Fruit fly (Drosophila melanogaster) whole organism, embryonic: Measurements from ENCODE around the gene CG9426.

ENCODE experiments used
- Asciz ChIP-seq: fragments of 200-800 bp; sonication (Bioruptor generic); optimal IDR thresholded peaks from 2 replicates; lab custom pipeline; 2017; ENCODE audit warnings: missing biosample characterization, mild to moderate bottlenecking, missing genetic modification characterization, missing genetic modification reagents
- Bgb ChIP-seq: fragments of 200-800 bp; sonication (Bioruptor generic); IDR thresholded peaks from 2 replicates; pipeline ENCODE4 v1.3.6; 2022; ENCODE audit warnings: missing biosample characterization, missing genetic modification characterization; ENCODE audit not compliant: partially characterized antibody
- Blimp-1 ChIP-seq: fragments of 200-800 bp; sonication (Bioruptor generic); optimal IDR thresholded peaks from 3 replicates; lab custom pipeline; 2018; ENCODE audit warnings: missing biosample characterization, missing genetic modification characterization, mild to moderate bottlenecking, moderate library complexity, missing genetic modification reagents
- Bteb2 ChIP-seq: fragments of 200-800 bp; sonication (Bioruptor generic); optimal IDR thresholded peaks from 2 replicates; lab custom pipeline; 2016; ENCODE audit warnings: missing biosample characterization, missing genetic modification characterization
- CG10147 ChIP-seq: fragments of 200-800 bp; sonication (Bioruptor generic); optimal IDR thresholded peaks from 2 replicates; lab custom pipeline; 2019; ENCODE audit warnings: missing biosample characterization, mild to moderate bottlenecking, missing genetic modification characterization, moderate library complexity
- CG11504 ChIP-seq: fragments of 200-800 bp; sonication (Bioruptor generic); optimal IDR thresholded peaks from 3 replicates; lab custom pipeline; 2019; ENCODE audit warnings: missing biosample characterization, mild to moderate bottlenecking, missing genetic modification characterization, moderate library complexity
- CG12942 ChIP-seq: fragments of 200-800 bp; sonication (Bioruptor generic); optimal IDR thresholded peaks from 3 replicates; lab custom pipeline; 2016; ENCODE audit warnings: missing biosample characterization, missing genetic modification characterization
- CG14014 ChIP-seq: fragments of 200-800 bp; sonication (Bioruptor generic); IDR thresholded peaks from 2 replicates; pipeline ENCODE4 v1.3.6; 2022; ENCODE audit warnings: missing biosample characterization, missing genetic modification characterization
- CG15601 ChIP-seq: fragments of 200-800 bp; sonication (Bioruptor generic); optimal IDR thresholded peaks from 3 replicates; lab custom pipeline; 2019; ENCODE audit warnings: missing biosample characterization, mild to moderate bottlenecking, missing genetic modification characterization, moderate library complexity
- CG17361 ChIP-seq: fragments of 200-800 bp; sonication (Bioruptor generic); IDR thresholded peaks from 3 replicates; pipeline ENCODE4 v1.3.6; 2022; ENCODE audit warnings: missing biosample characterization, missing genetic modification characterization
- CG17612 ChIP-seq: fragments of 200-800 bp; sonication (Bioruptor generic); IDR thresholded peaks from 2 replicates; pipeline ENCODE4 v1.3.6; 2022; ENCODE audit warnings: missing biosample characterization, missing genetic modification characterization
- CG17829 ChIP-seq: fragments of 200-800 bp; optimal IDR thresholded peaks from 2 replicates; lab custom pipeline; 2019; ENCODE audit warnings: missing biosample characterization, mild to moderate bottlenecking, missing genetic modification characterization, moderate library complexity
- CG18262 ChIP-seq: fragments of 200-800 bp; optimal IDR thresholded peaks from 3 replicates; lab custom pipeline; 2019; ENCODE audit warnings: missing biosample characterization, mild to moderate bottlenecking, missing genetic modification characterization, moderate library complexity
- CG2202 ChIP-seq: fragments of 200-800 bp; sonication (Bioruptor generic); optimal IDR thresholded peaks from 2 replicates; lab custom pipeline; 2018; ENCODE audit warnings: missing biosample characterization, mild to moderate bottlenecking, missing genetic modification characterization
- CG2889 ChIP-seq: fragments of 200-800 bp; sonication (Bioruptor generic); IDR thresholded peaks from 3 replicates; pipeline ENCODE4 v1.3.6; 2022; ENCODE audit warnings: missing biosample characterization, missing genetic modification characterization
- CG3163 ChIP-seq: fragments of 200-800 bp; sonication (Bioruptor generic); optimal IDR thresholded peaks from 3 replicates; lab custom pipeline; 2016; ENCODE audit warnings: missing biosample characterization, missing genetic modification characterization
- CG32772 ChIP-seq: fragments of 200-800 bp; sonication (Bioruptor generic); IDR thresholded peaks from 2 replicates; pipeline ENCODE4 v1.3.6; 2022; ENCODE audit warnings: missing biosample characterization, missing genetic modification characterization
- CG3281 ChIP-seq: fragments of 200-800 bp; sonication (Bioruptor generic); optimal IDR thresholded peaks from 3 replicates; lab custom pipeline; 2017; ENCODE audit warnings: missing biosample characterization, mild to moderate bottlenecking, missing genetic modification characterization
- CG33557 ChIP-seq: fragments of 200-800 bp; sonication (Bioruptor generic); optimal IDR thresholded peaks from 2 replicates; lab custom pipeline; 2019; ENCODE audit warnings: missing biosample characterization, mild to moderate bottlenecking, missing genetic modification characterization, moderate library complexity
- CG8944 ChIP-seq: fragments of 200-800 bp; sonication (Bioruptor generic); optimal IDR thresholded peaks from 3 replicates; lab custom pipeline; 2016; ENCODE audit warnings: missing biosample characterization, missing genetic modification characterization
- CG9609 ChIP-seq: fragments of 200-800 bp; sonication (Bioruptor generic); optimal IDR thresholded peaks from 3 replicates; lab custom pipeline; 2016; ENCODE audit warnings: missing biosample characterization, missing genetic modification characterization
- CG9876 ChIP-seq: fragments of 200-800 bp; sonication (Bioruptor generic); optimal IDR thresholded peaks from 2 replicates; lab custom pipeline; 2016; ENCODE audit warnings: missing biosample characterization, missing genetic modification characterization
- D19B ChIP-seq: fragments of 200-800 bp; sonication (Bioruptor generic); optimal IDR thresholded peaks from 2 replicates; lab custom pipeline; 2017; ENCODE audit warnings: missing biosample characterization, mild to moderate bottlenecking, missing genetic modification characterization
- Dref ChIP-seq: fragments of 200-800 bp; sonication (Bioruptor generic); IDR thresholded peaks from 2 replicates; pipeline ENCODE4 v1.3.6; 2022; ENCODE audit warnings: missing biosample characterization, missing genetic modification characterization
- Drgx ChIP-seq: fragments of 200-800 bp; sonication (Bioruptor generic); IDR thresholded peaks from 2 replicates; pipeline ENCODE4 v1.3.6; 2022; ENCODE audit warnings: missing biosample characterization, missing genetic modification characterization
- Gsc ChIP-seq: fragments of 200-800 bp; sonication (Bioruptor generic); IDR thresholded peaks from 2 replicates; pipeline ENCODE4 v1.3.6; 2022; ENCODE audit warnings: missing biosample characterization, missing genetic modification characterization
- Mes4 ChIP-seq: fragments of 200-800 bp; sonication (Bioruptor generic); optimal IDR thresholded peaks from 2 replicates; lab custom pipeline; 2016; ENCODE audit warnings: missing biosample characterization, missing genetic modification characterization
- Nf-YA ChIP-seq: fragments of 200-800 bp; sonication (Bioruptor generic); IDR thresholded peaks from 2 replicates; pipeline ENCODE4 v1.3.6; 2022; ENCODE audit warnings: missing biosample characterization, missing genetic modification characterization
- Ssrp ChIP-seq: fragments of 200-800 bp; sonication (Bioruptor generic); optimal IDR thresholded peaks from 2 replicates; lab custom pipeline; 2018; ENCODE audit warnings: missing biosample characterization, mild to moderate bottlenecking, missing genetic modification characterization, moderate library complexity
- abd-A ChIP-seq: fragments of 200-800 bp; sonication (Bioruptor generic); optimal IDR thresholded peaks from 3 replicates; lab custom pipeline; 2019; ENCODE audit warnings: missing biosample characterization, mild to moderate bottlenecking, missing genetic modification characterization, moderate library complexity
- cas ChIP-seq: fragments of 200-800 bp; sonication (Bioruptor generic); IDR thresholded peaks from 2 replicates; pipeline ENCODE4 v1.3.6; 2022; ENCODE audit warnings: missing biosample characterization, missing genetic modification characterization
- cg ChIP-seq: fragments of 200-800 bp; sonication (Bioruptor generic); optimal IDR thresholded peaks from 3 replicates; lab custom pipeline; 2019; ENCODE audit warnings: missing biosample characterization, mild to moderate bottlenecking, missing genetic modification characterization, moderate library complexity
- chif ChIP-seq, 2 experiments: fragments of 200-800 bp; sonication (Bioruptor generic); optimal IDR thresholded peaks; 3 replicates each; lab custom pipeline; 2016; ENCODE audit warnings: missing biosample characterization in 2 of 2, missing genetic modification characterization in 2 of 2
- crc ChIP-seq: fragments of 200-800 bp; sonication (Bioruptor generic); optimal IDR thresholded peaks from 2 replicates; lab custom pipeline; 2016; ENCODE audit warnings: missing biosample characterization, missing genetic modification characterization
- crol ChIP-seq: fragments of 200-800 bp; sonication (Bioruptor generic); IDR thresholded peaks from 2 replicates; pipeline ENCODE4 v1.3.6; 2022; ENCODE audit warnings: missing biosample characterization, missing genetic modification characterization
- eve ChIP-seq, 2 experiments: fragments of >200 bp; optimal IDR thresholded peaks; 2 replicates each; lab custom pipeline; 2017; ENCODE audit warnings: missing biosample characterization in 2 of 2, missing genetic modification characterization in 2 of 2
- gce ChIP-seq: fragments of 200-800 bp; sonication (Bioruptor generic); IDR thresholded peaks from 3 replicates; pipeline ENCODE4 v1.3.6; 2022; ENCODE audit warnings: missing biosample characterization, missing genetic modification characterization
- hbn ChIP-seq: fragments of 200-800 bp; sonication (Bioruptor generic); IDR thresholded peaks from 2 replicates; pipeline ENCODE4 v1.3.6; 2022; ENCODE audit warnings: missing biosample characterization, missing genetic modification characterization; ENCODE audit not compliant: partially characterized antibody
- klu ChIP-seq: fragments of 200-800 bp; sonication (Bioruptor generic); IDR thresholded peaks from 2 replicates; pipeline ENCODE4 v1.3.6; 2022; ENCODE audit warnings: missing biosample characterization, missing genetic modification characterization
- luna ChIP-seq: fragments of 200-800 bp; sonication (Bioruptor generic); optimal IDR thresholded peaks from 2 replicates; lab custom pipeline; 2016; ENCODE audit warnings: missing biosample characterization, missing genetic modification characterization
- onecut ChIP-seq: fragments of 200-800 bp; sonication (Bioruptor generic); IDR thresholded peaks from 2 replicates; pipeline ENCODE4 v1.3.6; 2022; ENCODE audit warnings: missing biosample characterization, missing genetic modification characterization
- pb ChIP-seq: fragments of 200-800 bp; sonication (Bioruptor generic); optimal IDR thresholded peaks from 3 replicates; lab custom pipeline; 2016; ENCODE audit warnings: missing biosample characterization, missing genetic modification characterization
- psq ChIP-seq: fragments of 200-800 bp; sonication (Bioruptor generic); optimal IDR thresholded peaks from 2 replicates; lab custom pipeline; 2017; ENCODE audit warnings: missing biosample characterization, missing genetic modification characterization
- repo ChIP-seq: fragments of 200-800 bp; sonication (Bioruptor generic); optimal IDR thresholded peaks from 2 replicates; lab custom pipeline; 2016; ENCODE audit warnings: missing biosample characterization, missing genetic modification characterization
- row ChIP-seq: fragments of 200-800 bp; sonication (Bioruptor generic); IDR thresholded peaks from 3 replicates; pipeline ENCODE4 v1.3.6; 2022; ENCODE audit warnings: missing biosample characterization, missing genetic modification characterization
- sc ChIP-seq, 3 experiments: fragments of >200 bp in 2 of 3; fragments of 200-800 bp in 1 of 3; sonication (Bioruptor generic) in 1 of 3; optimal IDR thresholded peaks; 2 replicates in 2 of 3; 3 replicates in 1 of 3; lab custom pipeline; 2017; ENCODE audit warnings: mild to moderate bottlenecking in 1 of 3, missing biosample characterization in 1 of 3, missing genetic modification characterization in 1 of 3, missing genetic modification reagents in 1 of 3
- ttk ChIP-seq: fragments of 200-800 bp; sonication (Bioruptor generic); IDR thresholded peaks from 2 replicates; pipeline ENCODE4 v2.1.2; 2022; ENCODE audit warnings: missing biosample characterization, missing genetic modification characterization
- vnd ChIP-seq: fragments of 200-800 bp; sonication (Bioruptor generic); IDR thresholded peaks from 3 replicates; pipeline ENCODE4 v1.3.6; 2022; ENCODE audit warnings: missing biosample characterization, missing genetic modification characterization; ENCODE audit not compliant: partially characterized antibody
- z ChIP-seq: fragments of 200-800 bp; sonication (Bioruptor generic); IDR thresholded peaks from 3 replicates; pipeline ENCODE4 v1.3.6; 2022; ENCODE audit warnings: missing biosample characterization, missing genetic modification characterization
- zen2 ChIP-seq: fragments of 200-800 bp; sonication (Bioruptor generic); IDR thresholded peaks from 3 replicates; pipeline ENCODE4 v1.3.6; 2022; ENCODE audit warnings: missing biosample characterization, missing genetic modification characterization; ENCODE audit not compliant: partially characterized antibody

The CG9426 gene

dm6 chr2L:13176701-13177249, 42.9 kb downstream of the CG9426 start, which contains the start of the genes Sfmbt and CG5439 (continued):
- peak; percentile 78 for TF ChIP-seq CG12942
- peak; percentile 44 for TF ChIP-seq Bgb (GFP tag; lab: Robert Waterston, UW)
- TF ChIP-seq CG9609 (GFP tag; lab: Kevin White, UChicago) = peak; percentile 78
- peak; percentile 60 for TF ChIP-seq pb (GFP tag; lab: Kevin White, UChicago)
- TF ChIP-seq Drgx (GFP tag; lab: Robert Waterston, UW) = peak; percentile 34; the same call in 1 of the 2 replicates
- TF ChIP-seq CG15601 = no peak
- peak; percentile 76 for TF ChIP-seq psq
- TF ChIP-seq CG18262 (tag; lab: Kevin White, UChicago) = peak; percentile 79
- TF ChIP-seq D19B (GFP tag; lab: Kevin White, UChicago) = no peak
- TF ChIP-seq CG8944 = peak; percentile 72
- no peak for TF ChIP-seq Asciz (GFP tag; lab: Kevin White, UChicago)
- TF ChIP-seq CG3163 (GFP tag; lab: Kevin White, UChicago) = peak; percentile 60
- peak; percentile 52 for TF ChIP-seq CG32772 (GFP tag; lab: Robert Waterston, UW)
- peak; percentile 84 for TF ChIP-seq CG3281 (GFP tag; lab: Kevin White, UChicago)
- no peak for TF ChIP-seq crol (GFP tag; lab: Robert Waterston, UW)
- TF ChIP-seq crc (GFP tag; lab: Kevin White, UChicago) = peak; percentile 29
- no peak for TF ChIP-seq CG2889 (GFP tag; lab: Robert Waterston, UW)
- TF ChIP-seq Blimp-1 (GFP tag; lab: Kevin White, UChicago) = no peak
- TF ChIP-seq onecut (GFP tag; lab: Robert Waterston, UW) = peak; percentile 42; the same call in 1 of the 2 replicates
- no peak for TF ChIP-seq sc (optimal IDR thresholded peaks at IDR 0.05; lab: Kevin White, UChicago)
- no peak for TF ChIP-seq sc (GFP tag; optimal IDR thresholded peaks at IDR 0.05; lab: Kevin White, UChicago)
- TF ChIP-seq klu = peak; percentile 65; the same call in 1 of the 2 replicates
- TF ChIP-seq CG17361 = no peak; the same call in 1 of the 3 replicates
- peak; percentile 81 for TF ChIP-seq Dref (GFP tag; lab: Robert Waterston, UW)
- no peak for TF ChIP-seq gce (GFP tag; lab: Robert Waterston, UW)
- no peak for TF ChIP-seq hbn (GFP tag; lab: Robert Waterston, UW)
- TF ChIP-seq CG11504 = no peak
- TF ChIP-seq ttk (GFP tag; lab: Robert Waterston, UW) = peak; percentile 30; the same call in 1 of the 2 replicates
- no peak for TF ChIP-seq eve (GFP tag; optimal IDR thresholded peaks at IDR 0.05; lab: Kevin White, UChicago)
- TF ChIP-seq z (GFP tag; lab: Robert Waterston, UW) = no peak
- peak; percentile 45; the same call in 1 of the 2 replicates for TF ChIP-seq CG17612
- peak; percentile 94 for TF ChIP-seq row (GFP tag; lab: Robert Waterston, UW)
- TF ChIP-seq Ssrp (tag; lab: Kevin White, UChicago) = peak; percentile 68
- peak; percentile 42; the same call in 1 of the 2 replicates for TF ChIP-seq Gsc (GFP tag; lab: Robert Waterston, UW)
- TF ChIP-seq zen2 = no peak
- TF ChIP-seq chif (GFP tag; optimal IDR thresholded peaks at IDR 0.05; lab: Kevin White, UChicago) = peak; percentile 58 to 69
- peak; percentile 80 for TF ChIP-seq CG17829 (tag; lab: Kevin White, UChicago)
- peak; percentile 23 for TF ChIP-seq CG2202
- peak; percentile 43 for TF ChIP-seq repo (GFP tag; lab: Kevin White, UChicago)
- TF ChIP-seq abd-A (tag; lab: Kevin White, UChicago) = no peak
- TF ChIP-seq Bteb2 (GFP tag; lab: Kevin White, UChicago) = peak; percentile 75
- TF ChIP-seq CG14014 (GFP tag; lab: Robert Waterston, UW) = peak; percentile 68; the same call in 1 of the 2 replicates
- peak; percentile 60 for TF ChIP-seq luna (GFP tag; lab: Kevin White, UChicago)
- TF ChIP-seq CG10147 = no peak
- no peak for TF ChIP-seq vnd (GFP tag; lab: Robert Waterston, UW)
- peak; percentile 62 for TF ChIP-seq CG33557 (GFP tag; lab: Kevin White, UChicago)
- peak; percentile 68 for TF ChIP-seq Mes4 (GFP tag; lab: Kevin White, UChicago)
- TF ChIP-seq CG9876 (GFP tag; lab: Kevin White, UChicago) = peak; percentile 69
- TF ChIP-seq cg (GFP tag; lab: Kevin White, UChicago) = no peak
- TF ChIP-seq Nf-YA = no peak
- peak; percentile 44; the same call in 1 of the 2 replicates for TF ChIP-seq cas
